Worm (Caenorhabditis elegans): ENCODE data around the gene T23E1.3.
A peak's percentile ranks its signal among the peaks of the same experiment; 100 is the strongest.

ce11 chrIV:3131871-3132586 is 13.7 kb upstream of the T23E1.3 start:
- TF ChIP-seq mdl-1 (tag; optimal IDR thresholded peaks at IDR 0.05) (no peak), nhr-23 (tag; optimal IDR thresholded peaks at IDR 0.05) (no peak), nhr-77 (tag; optimal IDR thresholded peaks at IDR 0.05) (no peak), lin-13 (GFP tag; optimal IDR thresholded peaks at IDR 0.05) (no peak), ztf-11 (tag; optimal IDR thresholded peaks at IDR 0.05) (no peak), nhr-237 (tag; optimal IDR thresholded peaks at IDR 0.05) (no peak), lsy-2 (tag; optimal IDR thresholded peaks at IDR 0.05) (peak; percentile 9 to 34), aly-2 (tag; optimal IDR thresholded peaks at IDR 0.05) (no peak), snpc-4 (tag; optimal IDR thresholded peaks at IDR 0.05) (no peak)

All from whole organism, L2 larva.